Fruit fly (Drosophila melanogaster) whole organism, wandering third instar larva: Measurements from ENCODE around the gene mRpL20.
A peak's percentile ranks its signal among the peaks of the same experiment; 100 is the strongest.

ENCODE experiments used
- CG32264 ChIP-seq: fragments of 200-800 bp; sonication (Bioruptor generic); optimal IDR thresholded peaks from 2 replicates; lab custom pipeline; 2016; ENCODE audit warnings: missing biosample characterization, missing genetic modification characterization
- CrebA ChIP-seq: fragments of 200-800 bp; sonication (Bioruptor generic); optimal IDR thresholded peaks from 2 replicates; lab custom pipeline; 2016; ENCODE audit warnings: missing biosample characterization, mild to moderate bottlenecking, missing genetic modification characterization, borderline replicate concordance
- Dfd ChIP-seq: fragments of >200 bp; optimal IDR thresholded peaks from 2 replicates; lab custom pipeline; 2017; ENCODE audit warnings: missing biosample characterization, missing genetic modification characterization
- Dif ChIP-seq: fragments of 200-275, 200-300 bp; sonication (Bioruptor generic); optimal IDR thresholded peaks from 2 replicates; lab custom pipeline; 2018; ENCODE audit warnings: missing biosample characterization, missing genetic modification characterization; ENCODE audit not compliant: partially characterized antibody
- GATAd ChIP-seq: sonication (Bioruptor generic); optimal IDR thresholded peaks from 2 replicates; lab custom pipeline; 2016; ENCODE audit warnings: missing biosample characterization, missing genetic modification characterization
- HLH106 ChIP-seq: fragments of 200-800 bp; optimal IDR thresholded peaks from 3 replicates; lab custom pipeline; 2019; ENCODE audit warnings: missing biosample characterization, mild to moderate bottlenecking, missing genetic modification characterization, moderate library complexity
- Hnf4 ChIP-seq: fragments of 200-800 bp; sonication (Bioruptor generic); optimal IDR thresholded peaks from 2 replicates; lab custom pipeline; 2016; ENCODE audit warnings: missing biosample characterization, mild to moderate bottlenecking, missing genetic modification characterization
- Hr78 ChIP-seq: fragments of >200 bp; optimal IDR thresholded peaks from 2 replicates; lab custom pipeline; 2017; ENCODE audit warnings: missing biosample characterization, missing genetic modification characterization
- Hr83 ChIP-seq: fragments of 200-300 bp; sonication (Bioruptor generic); optimal IDR thresholded peaks from 2 replicates; lab custom pipeline; 2016; ENCODE audit warnings: missing biosample characterization, mild to moderate bottlenecking, missing genetic modification characterization, moderate library complexity; ENCODE audit not compliant: poor library complexity, severe bottlenecking
- Jra ChIP-seq: sonication (Bioruptor generic); optimal IDR thresholded peaks from 2 replicates; lab custom pipeline; 2016; ENCODE audit warnings: missing biosample characterization, missing genetic modification characterization
- Mio ChIP-seq: sonication (Bioruptor generic); optimal IDR thresholded peaks from 2 replicates; lab custom pipeline; 2016; ENCODE audit warnings: missing biosample characterization, missing genetic modification characterization
- Myc ChIP-seq: fragments of >200 bp; optimal IDR thresholded peaks from 2 replicates; lab custom pipeline; 2017
- N ChIP-seq: fragments of >200 bp; optimal IDR thresholded peaks from 2 replicates; lab custom pipeline; 2018; ENCODE audit warnings: missing biosample characterization, missing external identifiers, missing genetic modification characterization
- OdsH ChIP-seq: fragments of 200-800 bp; sonication (Bioruptor generic); optimal IDR thresholded peaks from 2 replicates; lab custom pipeline; 2016; ENCODE audit warnings: missing biosample characterization, mild to moderate bottlenecking, missing genetic modification characterization
- br ChIP-seq: fragments of 200-800 bp; sonication (Bioruptor generic); optimal IDR thresholded peaks from 2 replicates; lab custom pipeline; 2016; ENCODE audit warnings: missing biosample characterization, missing genetic modification characterization
- brk ChIP-seq: fragments of 200-800 bp; sonication (Bioruptor generic); optimal IDR thresholded peaks from 2 replicates; lab custom pipeline; 2016; ENCODE audit warnings: missing biosample characterization, mild to moderate bottlenecking, missing genetic modification characterization
- dmrt93B ChIP-seq: fragments of 200-800 bp; sonication (Bioruptor generic); optimal IDR thresholded peaks from 2 replicates; lab custom pipeline; 2018; ENCODE audit warnings: missing biosample characterization, mild to moderate bottlenecking, missing genetic modification characterization
- dsf ChIP-seq: sonication (Bioruptor generic); optimal IDR thresholded peaks from 2 replicates; lab custom pipeline; 2016; ENCODE audit warnings: missing biosample characterization, missing genetic modification characterization, borderline replicate concordance
- ey ChIP-seq: fragments of 200-800 bp; sonication (Bioruptor generic); optimal IDR thresholded peaks from 2 replicates; lab custom pipeline; 2016; ENCODE audit warnings: missing biosample characterization, missing genetic modification characterization
- foxo ChIP-seq, 2 experiments: fragments of 200-800 bp; sonication (Bioruptor generic); optimal IDR thresholded peaks; 2 replicates in 1 of 2; 3 replicates in 1 of 2; lab custom pipeline; 2016 to 2017; ENCODE audit warnings: missing biosample characterization in 2 of 2, missing genetic modification characterization in 2 of 2
- fru ChIP-seq: fragments of 200-800 bp; sonication (Bioruptor generic); optimal IDR thresholded peaks from 3 replicates; lab custom pipeline; 2016; ENCODE audit warnings: missing biosample characterization, mild to moderate bottlenecking, missing genetic modification characterization
- jim ChIP-seq: fragments of 175-275, 200-325 bp; sonication (Bioruptor generic); optimal IDR thresholded peaks from 2 replicates; lab custom pipeline; 2016; ENCODE audit warnings: missing biosample characterization, mild to moderate bottlenecking, missing genetic modification characterization
- lola ChIP-seq: fragments of >200 bp; optimal IDR thresholded peaks from 2 replicates; lab custom pipeline; 2017; ENCODE audit warnings: missing biosample characterization, missing genetic modification characterization
- pan ChIP-seq: fragments of >200 bp; optimal IDR thresholded peaks from 2 replicates; lab custom pipeline; 2017
- psq ChIP-seq: fragments of 200-800 bp; sonication (Bioruptor generic); optimal IDR thresholded peaks from 3 replicates; lab custom pipeline; 2017; ENCODE audit warnings: missing biosample characterization, mild to moderate bottlenecking, missing genetic modification characterization, moderate library complexity
- sage ChIP-seq: fragments of 200-800 bp; sonication (Bioruptor generic); optimal IDR thresholded peaks from 2 replicates; lab custom pipeline; 2016; ENCODE audit warnings: missing biosample characterization, mild to moderate bottlenecking, missing genetic modification characterization
- sv ChIP-seq: fragments of 200-800 bp; sonication (Bioruptor generic); optimal IDR thresholded peaks from 3 replicates; lab custom pipeline; 2016; ENCODE audit warnings: missing biosample characterization, missing genetic modification characterization
- tai ChIP-seq: sonication (Bioruptor generic); optimal IDR thresholded peaks from 2 replicates; lab custom pipeline; 2016; ENCODE audit warnings: missing biosample characterization, missing genetic modification characterization
- usp ChIP-seq: fragments of >200 bp; optimal IDR thresholded peaks from 2 replicates; lab custom pipeline; 2017; ENCODE audit warnings: missing biosample characterization, missing genetic modification characterization
- woc ChIP-seq: sonication (Bioruptor generic); optimal IDR thresholded peaks from 2 replicates; lab custom pipeline; 2016; ENCODE audit warnings: missing biosample characterization, mild to moderate bottlenecking, missing genetic modification characterization

mRpL20 gene

dm6 chr3L:13007946-13008462 is 9.7 kb downstream of the mRpL20 start:
- TF ChIP-seq Jra (no peak), usp (GFP tag; lab: Kevin White, UChicago) (no peak), Hr78 (no peak), brk (GFP tag; lab: Kevin White, UChicago) (no peak), Myc (lab: Kevin White, UChicago) (no peak), Hr83 (GFP tag; lab: Kevin White, UChicago) (no peak)

DNA sequence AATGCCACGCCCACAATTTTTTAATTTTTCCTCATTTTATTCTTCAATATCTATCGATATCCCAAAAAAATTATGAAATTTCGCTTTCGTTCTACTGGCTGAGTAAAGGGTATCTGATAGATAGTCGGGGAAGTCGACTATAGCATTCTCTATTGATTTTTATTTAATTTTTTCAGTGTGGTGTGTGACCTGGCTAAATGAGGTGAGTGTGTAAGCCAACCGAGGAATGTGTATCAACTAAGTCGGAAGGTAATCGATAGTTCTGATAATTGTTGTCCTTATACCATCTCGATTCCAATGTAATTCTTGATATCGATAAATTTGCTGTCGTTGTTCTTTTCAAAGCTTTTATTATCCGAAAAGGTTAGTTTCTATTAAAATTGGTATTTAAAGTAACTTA is 11.2 kb downstream of the mRpL20 start, which contains the start of gene CG11263:
CG11263 (plus strand) TSS at position 328 of the 400 bp plus-strand sequence.
- TF ChIP-seq Myc (lab: Kevin White, UChicago) (peak; percentile 38), tai (peak; percentile 47), sv (GFP tag; lab: Kevin White, UChicago) (no peak), Hr83 (GFP tag; lab: Kevin White, UChicago) (peak; percentile 6), brk (GFP tag; lab: Kevin White, UChicago) (peak; percentile 20), br (no peak), foxo (GFP tag; optimal IDR thresholded peaks at IDR 0.05; lab: Kevin White, UChicago) (peak in 1 of 2 experiments; percentile 40), Hnf4 (GFP tag; lab: Kevin White, UChicago) (peak; percentile 60), usp (GFP tag; lab: Kevin White, UChicago) (no peak), CG32264 (GFP tag; lab: Kevin White, UChicago) (no peak), ey (GFP tag; lab: Kevin White, UChicago) (peak; percentile 20), fru (GFP tag; lab: Kevin White, UChicago) (peak; percentile 35)

DNA sequence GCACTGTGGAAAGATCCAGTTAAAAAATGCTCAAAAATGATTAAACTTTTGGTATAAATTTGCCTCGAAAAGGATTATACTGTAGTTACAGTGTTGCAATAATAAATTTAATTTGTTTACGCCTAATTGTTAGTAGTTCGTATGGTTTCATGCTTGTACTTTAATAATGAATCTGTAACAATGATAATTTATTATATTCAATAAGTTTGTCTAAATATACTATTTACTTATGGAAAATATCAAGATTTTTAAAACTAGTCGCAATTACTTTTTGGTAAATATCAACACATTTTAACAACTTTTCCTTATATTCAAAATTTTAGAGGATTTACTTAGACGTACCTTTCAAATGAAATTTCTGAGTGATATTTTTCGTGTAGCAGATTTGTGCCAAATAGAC is 22.8 kb downstream of the mRpL20 start, which contains the start of gene CG11262:
CG11262 (plus strand) TSS at position 301 of the 400 bp plus-strand sequence.
- TF ChIP-seq Hr83 (GFP tag; lab: Kevin White, UChicago) (no peak), fru (GFP tag; lab: Kevin White, UChicago) (no peak), sage (GFP tag; lab: Kevin White, UChicago) (no peak), woc (GFP tag; lab: Kevin White, UChicago) (no peak), Mio (GFP tag; lab: Kevin White, UChicago) (no peak), br (no peak), pan (lab: Kevin White, UChicago) (no peak), Jra (no peak), dsf (GFP tag; lab: Kevin White, UChicago) (no peak), CrebA (no peak)

- TF ChIP-seq tai (no peak), ey (GFP tag; lab: Kevin White, UChicago) (no peak), OdsH (no peak), Dfd (GFP tag; lab: Kevin White, UChicago) (no peak), dsf (GFP tag; lab: Kevin White, UChicago) (no peak), pan (lab: Kevin White, UChicago) (no peak), HLH106 (tag; lab: Kevin White, UChicago) (no peak), fru (GFP tag; lab: Kevin White, UChicago) (no peak), usp (GFP tag; lab: Kevin White, UChicago) (no peak), jim (no peak), Jra (no peak), foxo (GFP tag; optimal IDR thresholded peaks at IDR 0.05; lab: Kevin White, UChicago) (no peak), sage (GFP tag; lab: Kevin White, UChicago) (no peak), Dif (GFP tag; lab: Kevin White, UChicago) (no peak), dmrt93B (no peak), Hnf4 (GFP tag; lab: Kevin White, UChicago) (no peak), sv (GFP tag; lab: Kevin White, UChicago) (no peak), br (no peak), CG32264 (GFP tag; lab: Kevin White, UChicago) (no peak), psq (GFP tag; lab: Kevin White, UChicago) (no peak)
Measured at dm6 chr3L:12972259-12972658, 45.4 kb downstream of the mRpL20 start, which contains the start of the genes CG10748 and CG10749. CG10748 (minus strand) TSS chr3L:12972359. CG10749 (plus strand) TSS chr3L:12972474.

DNA sequence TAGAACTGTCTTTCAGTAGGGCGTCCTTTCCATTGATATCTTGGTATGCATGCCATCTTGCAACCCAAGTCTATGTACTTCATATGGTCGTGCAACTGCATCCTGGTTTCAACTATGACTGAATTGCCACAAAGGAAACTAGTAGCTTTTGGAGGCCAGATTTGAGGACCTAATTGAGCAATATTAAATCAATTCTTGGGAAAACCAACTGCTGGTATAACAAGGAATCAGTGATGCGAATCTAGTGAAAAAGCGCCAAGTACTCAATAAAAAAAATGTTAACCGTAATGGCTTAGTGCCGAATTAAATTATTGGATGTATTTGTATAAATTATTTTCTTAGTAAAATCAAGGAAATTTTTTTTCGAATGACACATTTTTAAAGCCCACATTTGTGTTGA is 50.0 kb downstream of the mRpL20 start, which contains the start of gene Or69a:
Or69a (minus strand) TSS at position 101 of the 400 bp plus-strand sequence.
- TF ChIP-seq Jra, result no peak
- no peak for TF ChIP-seq fru (GFP tag; lab: Kevin White, UChicago)
- TF ChIP-seq foxo (GFP tag; optimal IDR thresholded peaks at IDR 0.05; lab: Kevin White, UChicago), result no peak
- no peak for TF ChIP-seq N (GFP tag; lab: Kevin White, UChicago)
- no peak for TF ChIP-seq Myc (lab: Kevin White, UChicago)
- TF ChIP-seq Mio (GFP tag; lab: Kevin White, UChicago), result no peak
- no peak for TF ChIP-seq Hnf4 (GFP tag; lab: Kevin White, UChicago)
- no peak for TF ChIP-seq lola (GFP tag; lab: Kevin White, UChicago)
- TF ChIP-seq tai, result no peak
- no peak for TF ChIP-seq dsf (GFP tag; lab: Kevin White, UChicago)
- no peak for TF ChIP-seq usp (GFP tag; lab: Kevin White, UChicago)
- TF ChIP-seq Dfd (GFP tag; lab: Kevin White, UChicago), result no peak
- no peak for TF ChIP-seq Dif (GFP tag; lab: Kevin White, UChicago)
- no peak for TF ChIP-seq brk (GFP tag; lab: Kevin White, UChicago)
- TF ChIP-seq psq (GFP tag; lab: Kevin White, UChicago), result no peak
- TF ChIP-seq sv (GFP tag; lab: Kevin White, UChicago), result no peak
- no peak for TF ChIP-seq GATAd (GFP tag; lab: Kevin White, UChicago)
